Fruit fly (Drosophila melanogaster) whole organism, prepupa: ENCODE results near the gene VhaM9.7-b.
A peak's percentile ranks its signal among the peaks of the same experiment; 100 is the strongest.

Source experiments
- Blimp-1 ChIP-seq: fragments of 200-800 bp; sonication (Bioruptor generic); optimal IDR thresholded peaks from 3 replicates; lab custom pipeline; 2017; ENCODE audit warnings: missing biosample characterization, missing genetic modification characterization, mild to moderate bottlenecking, moderate library complexity, missing genetic modification reagents
- CG10631 ChIP-seq: fragments of 200-800 bp; sonication (Bioruptor generic); optimal IDR thresholded peaks from 2 replicates; lab custom pipeline; 2016; ENCODE audit warnings: missing biosample characterization, missing genetic modification characterization
- CG10669 ChIP-seq: fragments of 200-800 bp; sonication (Bioruptor generic); optimal IDR thresholded peaks from 3 replicates; lab custom pipeline; 2018; ENCODE audit warnings: missing biosample characterization, mild to moderate bottlenecking, missing genetic modification characterization, moderate library complexity
- CG11762 ChIP-seq: fragments of 200-800 bp; sonication (Bioruptor generic); optimal IDR thresholded peaks from 3 replicates; lab custom pipeline; 2016; ENCODE audit warnings: missing biosample characterization, missing genetic modification characterization; ENCODE audit not compliant: insufficient read depth
- CG11902 ChIP-seq: fragments of 200-800 bp; sonication (Bioruptor generic); optimal IDR thresholded peaks from 3 replicates; lab custom pipeline; 2016; ENCODE audit warnings: missing biosample characterization, missing genetic modification characterization
- CG15336 ChIP-seq: fragments of 200-800 bp; sonication (Bioruptor generic); IDR thresholded peaks from 2 replicates; pipeline ENCODE4 v1.3.6; 2022; ENCODE audit warnings: missing biosample characterization, missing genetic modification characterization
- CG16779 ChIP-seq: fragments of 200-800 bp; sonication (Bioruptor generic); optimal IDR thresholded peaks from 3 replicates; lab custom pipeline; 2017; ENCODE audit warnings: missing biosample characterization, mild to moderate bottlenecking, missing genetic modification characterization
- CG3032 ChIP-seq: fragments of 200-800 bp; optimal IDR thresholded peaks from 2 replicates; lab custom pipeline; 2019; ENCODE audit warnings: missing biosample characterization, mild to moderate bottlenecking, missing genetic modification characterization, moderate library complexity
- CG31627 ChIP-seq: fragments of 200-800 bp; sonication (Bioruptor generic); optimal IDR thresholded peaks from 3 replicates; lab custom pipeline; 2016; ENCODE audit warnings: missing biosample characterization, missing genetic modification characterization
- CG3919 ChIP-seq: fragments of 200-800 bp; sonication (Bioruptor generic); optimal IDR thresholded peaks from 3 replicates; lab custom pipeline; 2016; ENCODE audit warnings: missing biosample characterization, missing genetic modification characterization
- CG4318 ChIP-seq: fragments of 200-800 bp; sonication (Bioruptor generic); optimal IDR thresholded peaks from 3 replicates; lab custom pipeline; 2017; ENCODE audit warnings: missing biosample characterization, mild to moderate bottlenecking, missing genetic modification characterization
- CG6808 ChIP-seq: fragments of 200-800 bp; sonication (Bioruptor generic); optimal IDR thresholded peaks from 3 replicates; lab custom pipeline; 2017; ENCODE audit warnings: missing biosample characterization, missing genetic modification characterization, mild to moderate bottlenecking, moderate library complexity, missing genetic modification reagents
- CG6854 ChIP-seq: fragments of 200-800 bp; sonication (Bioruptor generic); optimal IDR thresholded peaks from 2 replicates; lab custom pipeline; 2017; ENCODE audit warnings: missing biosample characterization, mild to moderate bottlenecking, missing genetic modification characterization
- CG8119 ChIP-seq: fragments of 200-800 bp; sonication (Bioruptor generic); IDR thresholded peaks from 3 replicates; pipeline ENCODE4 v1.3.6; 2022; ENCODE audit warnings: missing biosample characterization, missing genetic modification characterization
- CG8319 ChIP-seq: fragments of 200-800 bp; sonication (Bioruptor generic); optimal IDR thresholded peaks from 3 replicates; lab custom pipeline; 2016; ENCODE audit warnings: missing biosample characterization, missing genetic modification characterization
- CG9139 ChIP-seq: fragments of 200-800 bp; sonication (Bioruptor generic); optimal IDR thresholded peaks from 3 replicates; lab custom pipeline; 2017; ENCODE audit warnings: missing biosample characterization, mild to moderate bottlenecking, missing genetic modification characterization
- Eip75B ChIP-seq: fragments of 200-800 bp; sonication (Bioruptor generic); optimal IDR thresholded peaks from 3 replicates; lab custom pipeline; 2016; ENCODE audit warnings: missing biosample characterization, missing genetic modification characterization
- Eip78C ChIP-seq: fragments of 200-800 bp; sonication (Bioruptor generic); peaks from one replicate; lab custom pipeline; 2016; ENCODE audit warnings: missing biosample characterization, missing genetic modification characterization
- Eip93F ChIP-seq: fragments of 200-800 bp; sonication (Bioruptor generic); optimal IDR thresholded peaks from 2 replicates; lab custom pipeline; 2016; ENCODE audit warnings: missing biosample characterization, mild to moderate bottlenecking, missing genetic modification characterization
- Ets21C ChIP-seq: fragments of 200-800 bp; sonication (Bioruptor generic); optimal IDR thresholded peaks from 3 replicates; lab custom pipeline; 2016; ENCODE audit warnings: missing biosample characterization, missing genetic modification characterization
- Ets96B ChIP-seq: fragments of 200-800 bp; optimal IDR thresholded peaks from 2 replicates; lab custom pipeline; 2019; ENCODE audit warnings: missing biosample characterization, mild to moderate bottlenecking, missing genetic modification characterization, moderate library complexity
- Gug ChIP-seq: fragments of 200-800 bp; sonication (Bioruptor generic); IDR thresholded peaks from 2 replicates; pipeline ENCODE4 v1.3.6; 2022; ENCODE audit warnings: missing biosample characterization, missing genetic modification characterization
- Hr38 ChIP-seq: sonication (Bioruptor generic); optimal IDR thresholded peaks from 2 replicates; lab custom pipeline; 2016; ENCODE audit warnings: missing biosample characterization, missing genetic modification characterization
- Hr39 ChIP-seq: fragments of 200-800 bp; sonication (Bioruptor generic); optimal IDR thresholded peaks from 2 replicates; lab custom pipeline; 2016; ENCODE audit warnings: missing biosample characterization, missing genetic modification characterization
- Hr4 ChIP-seq: fragments of 200-800 bp; sonication (Bioruptor generic); optimal IDR thresholded peaks from 3 replicates; lab custom pipeline; 2016; ENCODE audit warnings: missing biosample characterization, missing genetic modification characterization
- Lpt ChIP-seq: fragments of 200-800 bp; sonication (Bioruptor generic); optimal IDR thresholded peaks from 3 replicates; lab custom pipeline; 2016; ENCODE audit warnings: missing biosample characterization, missing genetic modification characterization
- Met ChIP-seq: fragments of 200-800 bp; sonication (Bioruptor generic); optimal IDR thresholded peaks from 3 replicates; lab custom pipeline; 2016; ENCODE audit warnings: missing biosample characterization, missing genetic modification characterization
- Smox ChIP-seq: fragments of 200-800 bp; sonication (Bioruptor generic); optimal IDR thresholded peaks from 3 replicates; lab custom pipeline; 2016; ENCODE audit warnings: missing biosample characterization, missing genetic modification characterization
- Sox15 ChIP-seq: fragments of 200-800 bp; sonication (Bioruptor generic); optimal IDR thresholded peaks from 3 replicates; lab custom pipeline; 2016; ENCODE audit warnings: missing biosample characterization, missing genetic modification characterization
- achi ChIP-seq: fragments of 200-800 bp; sonication (Bioruptor generic); optimal IDR thresholded peaks from 3 replicates; lab custom pipeline; 2016; ENCODE audit warnings: missing biosample characterization, missing genetic modification characterization
- acj6 ChIP-seq: fragments of 200-800 bp; sonication (Bioruptor generic); optimal IDR thresholded peaks from 3 replicates; lab custom pipeline; 2016; ENCODE audit warnings: missing biosample characterization, missing genetic modification characterization
- cyc ChIP-seq: fragments of 200-800 bp; sonication (Bioruptor generic); optimal IDR thresholded peaks from 3 replicates; lab custom pipeline; 2016; ENCODE audit warnings: missing biosample characterization, missing genetic modification characterization
- dsx ChIP-seq: fragments of 200-800 bp; optimal IDR thresholded peaks from 3 replicates; lab custom pipeline; 2019; ENCODE audit warnings: missing biosample characterization, mild to moderate bottlenecking, missing genetic modification characterization, moderate library complexity; ENCODE audit not compliant: poor library complexity, severe bottlenecking
- esn ChIP-seq: fragments of 200-800 bp; sonication (Bioruptor generic); optimal IDR thresholded peaks from 2 replicates; lab custom pipeline; 2016; ENCODE audit warnings: missing biosample characterization, mild to moderate bottlenecking, missing genetic modification characterization, moderate library complexity
- fd59A ChIP-seq: fragments of 200-800 bp; sonication (Bioruptor generic); optimal IDR thresholded peaks from 2 replicates; lab custom pipeline; 2017; ENCODE audit warnings: missing biosample characterization, mild to moderate bottlenecking, missing genetic modification characterization, missing genetic modification reagents
- fd85E ChIP-seq: fragments of 200-800 bp; sonication (Bioruptor generic); optimal IDR thresholded peaks from 3 replicates; lab custom pipeline; 2016; ENCODE audit warnings: missing biosample characterization, missing genetic modification characterization
- lz ChIP-seq: fragments of 200-800 bp; sonication (Bioruptor generic); optimal IDR thresholded peaks from 3 replicates; lab custom pipeline; 2016; ENCODE audit warnings: missing biosample characterization, missing genetic modification characterization
- pdm3 ChIP-seq: fragments of 200-800 bp; sonication (Bioruptor generic); optimal IDR thresholded peaks from 3 replicates; lab custom pipeline; 2016; ENCODE audit warnings: missing biosample characterization, missing genetic modification characterization
- salr ChIP-seq, 2 experiments: fragments of 200-800 bp; sonication (Bioruptor generic); optimal IDR thresholded peaks; 3 replicates each; lab custom pipeline; 2016 to 2018; ENCODE audit warnings: missing biosample characterization in 2 of 2, missing genetic modification characterization in 2 of 2, mild to moderate bottlenecking in 1 of 2
- svp ChIP-seq: fragments of 200-800 bp; sonication (Bioruptor generic); peaks from one replicate; lab custom pipeline; 2016; ENCODE audit warnings: missing biosample characterization, missing genetic modification characterization
- topi ChIP-seq: fragments of 200-800 bp; sonication (Bioruptor generic); optimal IDR thresholded peaks from 3 replicates; lab custom pipeline; 2016; ENCODE audit warnings: missing biosample characterization, missing genetic modification characterization
- vri ChIP-seq: fragments of 200-800 bp; sonication (Bioruptor generic); optimal IDR thresholded peaks from 3 replicates; lab custom pipeline; 2016; ENCODE audit warnings: missing biosample characterization, mild to moderate bottlenecking, missing genetic modification characterization

The VhaM9.7-b gene

DNA sequence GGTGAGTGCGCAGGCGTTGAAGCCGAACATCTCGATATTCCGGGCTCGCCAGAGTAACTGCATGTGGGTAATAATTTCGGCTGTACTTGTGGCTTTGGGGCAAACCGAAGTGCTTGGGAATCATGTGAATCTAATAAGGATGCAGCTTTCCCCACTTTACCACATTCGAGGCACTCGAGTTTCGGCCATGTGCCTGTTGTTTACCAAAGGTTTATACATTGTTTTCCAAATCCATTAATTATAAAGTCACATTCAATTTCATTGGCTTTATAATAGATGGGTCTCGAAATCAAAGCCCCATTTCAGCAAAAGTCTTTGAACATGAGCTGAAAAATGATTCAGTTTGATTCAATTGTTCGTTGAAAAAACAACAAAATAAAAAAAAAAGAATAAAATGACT lies 25.5 kb downstream of the VhaM9.7-b start, which contains the start of gene CG7634:
Gene CG7634 (plus strand): TSS at position 301 of the 400 bp plus-strand sequence.
- TF ChIP-seq Eip93F (GFP tag; lab: Kevin White, UChicago) = no peak
- TF ChIP-seq acj6 (GFP tag; lab: Kevin White, UChicago) = no peak
- no peak for TF ChIP-seq Gug (GFP tag; lab: Robert Waterston, UW)
- no peak for TF ChIP-seq Ets96B (tag; lab: Kevin White, UChicago)
- TF ChIP-seq CG10669 (GFP tag; lab: Kevin White, UChicago) = no peak
- no peak for TF ChIP-seq CG3032 (tag; lab: Kevin White, UChicago)
- TF ChIP-seq CG6854 (GFP tag; lab: Kevin White, UChicago) = no peak
- no peak for TF ChIP-seq CG16779 (tag; lab: Kevin White, UChicago)
- no peak for TF ChIP-seq pdm3 (GFP tag; lab: Kevin White, UChicago)
- no peak for TF ChIP-seq svp (GFP tag; lab: Kevin White, UChicago)
- no peak for TF ChIP-seq CG11902
- no peak for TF ChIP-seq Eip75B
- no peak for TF ChIP-seq topi
- TF ChIP-seq achi (GFP tag; lab: Kevin White, UChicago) = no peak
- TF ChIP-seq esn = no peak
- TF ChIP-seq CG6808 (GFP tag; lab: Kevin White, UChicago) = no peak
- TF ChIP-seq vri (GFP tag; lab: Kevin White, UChicago) = no peak
- TF ChIP-seq CG31627 (GFP tag; lab: Kevin White, UChicago) = no peak
- TF ChIP-seq Smox (GFP tag; lab: Kevin White, UChicago) = no peak

DNA sequence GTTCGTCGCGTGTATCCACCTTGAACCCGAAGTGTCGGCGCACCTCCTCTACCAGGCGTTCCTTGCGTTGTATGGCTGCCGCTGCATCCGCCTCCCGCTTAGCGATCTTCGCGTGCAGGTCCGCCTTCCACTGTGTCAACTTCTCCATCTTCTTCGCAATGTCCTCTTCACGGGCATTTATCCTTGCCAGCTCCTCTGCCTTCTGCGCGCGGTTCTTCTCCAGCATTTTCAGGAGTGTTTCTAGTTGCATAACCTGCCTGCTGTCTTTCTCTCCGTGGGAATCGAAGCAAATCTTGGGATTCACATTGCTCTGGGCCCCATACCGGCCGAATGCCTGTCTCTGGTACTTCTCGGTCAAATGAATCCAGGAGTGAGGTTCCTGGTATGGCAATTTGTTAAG lies 28.6 kb downstream of the VhaM9.7-b start:
- no peak for TF ChIP-seq CG4318 (GFP tag; lab: Kevin White, UChicago)
- TF ChIP-seq CG9139 (GFP tag; lab: Kevin White, UChicago) = no peak
- TF ChIP-seq pdm3 (GFP tag; lab: Kevin White, UChicago) = no peak
- no peak for TF ChIP-seq Eip93F (GFP tag; lab: Kevin White, UChicago)
- TF ChIP-seq acj6 (GFP tag; lab: Kevin White, UChicago) = no peak
- TF ChIP-seq CG6854 (GFP tag; lab: Kevin White, UChicago) = no peak
- TF ChIP-seq dsx (GFP tag; lab: Kevin White, UChicago) = no peak
- TF ChIP-seq fd59A = no peak
- TF ChIP-seq Eip75B = no peak
- no peak for TF ChIP-seq CG6808 (GFP tag; lab: Kevin White, UChicago)
- no peak for TF ChIP-seq CG11902
- TF ChIP-seq fd85E = no peak
- TF ChIP-seq Hr4 (GFP tag; lab: Kevin White, UChicago) = no peak
- no peak for TF ChIP-seq Hr39 (GFP tag; lab: Kevin White, UChicago)

DNA sequence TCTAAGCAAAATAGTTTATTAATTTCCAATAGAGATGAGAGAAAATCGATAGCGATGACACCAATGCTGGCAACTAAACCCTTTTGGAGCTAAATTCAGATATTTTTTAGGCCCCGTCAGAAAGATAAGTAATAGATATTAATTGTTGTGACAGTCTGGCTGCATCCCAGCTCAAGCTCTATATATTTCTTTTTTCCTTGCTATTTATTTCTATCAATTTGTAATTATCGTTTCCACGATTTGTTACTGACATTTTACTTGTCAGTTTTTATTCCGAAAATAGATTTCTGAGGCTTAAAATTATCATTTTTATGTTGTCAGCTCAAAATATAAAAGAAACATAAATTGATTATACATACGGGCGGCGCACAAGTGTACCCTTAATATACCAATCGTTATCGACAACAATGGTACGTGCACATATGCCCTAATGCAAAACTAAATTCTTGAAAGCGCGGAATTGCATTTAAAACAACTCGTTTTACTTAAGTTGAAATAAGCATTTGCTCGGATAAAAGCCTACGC lies 29.2 kb downstream of the VhaM9.7-b start, which contains the start of the genes CRIF and SMC5:
Gene CRIF (minus strand): TSS at position 51 of the 525 bp plus-strand sequence.
Gene SMC5 (plus strand): TSS at position 329 of the 525 bp plus-strand sequence.
- TF ChIP-seq Eip78C (GFP tag; lab: Kevin White, UChicago) (no peak), CG3032 (tag; lab: Kevin White, UChicago) (peak; percentile 60), Ets21C (GFP tag; lab: Kevin White, UChicago) (peak; percentile 52), Blimp-1 (no peak), CG11902 (peak; percentile 18), cyc (GFP tag; lab: Kevin White, UChicago) (peak; percentile 53), lz (GFP tag; lab: Kevin White, UChicago) (peak; percentile 69), acj6 (GFP tag; lab: Kevin White, UChicago) (peak; percentile 63), salr (GFP tag; optimal IDR thresholded peaks at IDR 0.05; lab: Kevin White, UChicago) (peak in 1 of 2 experiments; percentile 37), CG31627 (GFP tag; lab: Kevin White, UChicago) (peak; percentile 71), Hr4 (GFP tag; lab: Kevin White, UChicago) (peak; percentile 75), Sox15 (peak; percentile 48), CG10631 (GFP tag; lab: Kevin White, UChicago) (peak; percentile 60), esn (peak; percentile 71), Met (GFP tag; lab: Kevin White, UChicago) (no peak), Lpt (GFP tag; lab: Kevin White, UChicago) (no peak), CG15336 (GFP tag; lab: Robert Waterston, UW) (0 out of 2 replicates have a peak, but pooled peaks have one; percentile 16), CG8319 (GFP tag; lab: Kevin White, UChicago) (peak; percentile 5), Hr38 (GFP tag; lab: Kevin White, UChicago) (no peak), CG3919 (GFP tag; lab: Kevin White, UChicago) (no peak), Hr39 (GFP tag; lab: Kevin White, UChicago) (no peak), CG8119 (GFP tag; lab: Robert Waterston, UW) (0 out of 3 replicates have a peak, but pooled peaks have one; percentile 47), CG11762 (peak; percentile 0), topi (peak; percentile 62), Eip93F (GFP tag; lab: Kevin White, UChicago) (peak; percentile 51)
